Fruit fly (Drosophila melanogaster): Measurements from ENCODE around the gene kibra.

kibra gene

dm6 chr3R:14749077-14749798 is 25.2 kb upstream of the kibra start:
- TF ChIP-seq h (optimal IDR thresholded peaks at IDR 0.05) (no peak), insv (optimal IDR thresholded peaks at IDR 0.05) (no peak), ttk (optimal IDR thresholded peaks at IDR 0.05) (no peak), Sin3A (optimal IDR thresholded peaks at IDR 0.05) (no peak), Myc (optimal IDR thresholded peaks at IDR 0.05) (no peak)

- TF ChIP-seq ttk (optimal IDR thresholded peaks at IDR 0.05) (no peak), Myc (optimal IDR thresholded peaks at IDR 0.05) (no peak), h (optimal IDR thresholded peaks at IDR 0.05) (no peak), insv (optimal IDR thresholded peaks at IDR 0.05) (no peak), Sin3A (optimal IDR thresholded peaks at IDR 0.05) (no peak), psq (optimal IDR thresholded peaks at IDR 0.05) (no peak)
These were observed 24.4 kb upstream of the kibra start for dm6 chr3R:14748323-14749076.

dm6 chr3R:14747915-14748314 is 23.9 kb upstream of the kibra start:
- TF ChIP-seq psq (optimal IDR thresholded peaks at IDR 0.05) (no peak), Myc (optimal IDR thresholded peaks at IDR 0.05) (no peak), Sin3A (optimal IDR thresholded peaks at IDR 0.05) (no peak), h (optimal IDR thresholded peaks at IDR 0.05) (no peak), insv (optimal IDR thresholded peaks at IDR 0.05) (no peak), ttk (optimal IDR thresholded peaks at IDR 0.05) (no peak)

- TF ChIP-seq Myc (optimal IDR thresholded peaks at IDR 0.05) (no peak), insv (optimal IDR thresholded peaks at IDR 0.05) (no peak), h (optimal IDR thresholded peaks at IDR 0.05) (no peak), psq (optimal IDR thresholded peaks at IDR 0.05) (no peak), Sin3A (optimal IDR thresholded peaks at IDR 0.05) (no peak), ttk (optimal IDR thresholded peaks at IDR 0.05) (no peak)
These were observed 23.3 kb upstream of the kibra start for dm6 chr3R:14747259-14747856.

- TF ChIP-seq h (optimal IDR thresholded peaks at IDR 0.05) (no peak), psq (optimal IDR thresholded peaks at IDR 0.05) (no peak), insv (optimal IDR thresholded peaks at IDR 0.05) (no peak), Sin3A (optimal IDR thresholded peaks at IDR 0.05) (no peak), ttk (optimal IDR thresholded peaks at IDR 0.05) (no peak), Myc (optimal IDR thresholded peaks at IDR 0.05) (no peak)
These were observed 20.5 kb upstream of the kibra start for dm6 chr3R:14744339-14745129.

dm6 chr3R:14743418-14743817 is 19.4 kb upstream of the kibra start:
- TF ChIP-seq Sin3A (optimal IDR thresholded peaks at IDR 0.05) (no peak), insv (optimal IDR thresholded peaks at IDR 0.05) (no peak), ttk (optimal IDR thresholded peaks at IDR 0.05) (no peak), Myc (optimal IDR thresholded peaks at IDR 0.05) (no peak), psq (optimal IDR thresholded peaks at IDR 0.05) (no peak), h (optimal IDR thresholded peaks at IDR 0.05) (no peak)

- no peak for TF ChIP-seq h (optimal IDR thresholded peaks at IDR 0.05)
- TF ChIP-seq Myc (optimal IDR thresholded peaks at IDR 0.05) = no peak
- no peak for TF ChIP-seq psq (optimal IDR thresholded peaks at IDR 0.05)
- no peak for TF ChIP-seq Sin3A (optimal IDR thresholded peaks at IDR 0.05)
- TF ChIP-seq insv (optimal IDR thresholded peaks at IDR 0.05) = no peak
- TF ChIP-seq ttk (optimal IDR thresholded peaks at IDR 0.05) = no peak
These were observed 18.9 kb upstream of the kibra start for dm6 chr3R:14742928-14743327.

dm6 chr3R:14742064-14742463 is 18.0 kb upstream of the kibra start:
- TF ChIP-seq insv (optimal IDR thresholded peaks at IDR 0.05) = no peak
- TF ChIP-seq Sin3A (optimal IDR thresholded peaks at IDR 0.05) = no peak
- no peak for TF ChIP-seq Myc (optimal IDR thresholded peaks at IDR 0.05)

- no peak for TF ChIP-seq Sin3A (optimal IDR thresholded peaks at IDR 0.05)
- no peak for TF ChIP-seq ttk (optimal IDR thresholded peaks at IDR 0.05)
- no peak for TF ChIP-seq insv (optimal IDR thresholded peaks at IDR 0.05)
- no peak for TF ChIP-seq psq (optimal IDR thresholded peaks at IDR 0.05)
- no peak for TF ChIP-seq h (optimal IDR thresholded peaks at IDR 0.05)
- no peak for TF ChIP-seq Myc (optimal IDR thresholded peaks at IDR 0.05)
These were observed 17.3 kb upstream of the kibra start, which contains the start of the genes eff and jvl for dm6 chr3R:14741192-14741915. TSS of gene eff (minus strand) at chr3R:14741319. TSS of gene jvl (plus strand) at chr3R:14741582.

- TF ChIP-seq h (optimal IDR thresholded peaks at IDR 0.05) (no peak), ttk (optimal IDR thresholded peaks at IDR 0.05) (no peak), insv (optimal IDR thresholded peaks at IDR 0.05) (no peak), Sin3A (optimal IDR thresholded peaks at IDR 0.05) (no peak), Myc (optimal IDR thresholded peaks at IDR 0.05) (no peak), psq (optimal IDR thresholded peaks at IDR 0.05) (no peak)
These were observed 16.7 kb upstream of the kibra start for dm6 chr3R:14740658-14741191.

dm6 chr3R:14740253-14740522 is 16.1 kb upstream of the kibra start:
- no peak for TF ChIP-seq psq (optimal IDR thresholded peaks at IDR 0.05)
- no peak for TF ChIP-seq Myc (optimal IDR thresholded peaks at IDR 0.05)

Data from Kc167 (cell line).